Worm (Caenorhabditis elegans): Measurements from ENCODE around the gene pir-2.

Gene pir-2

ce11 chrIII:9449831-9450230 is 6.4 kb upstream of the pir-2 start, which contains the start of gene F54C8.6:
F54C8.6 (minus strand) TSS chrIII:9449931.
- TF ChIP-seq mef-2 (tag; optimal IDR thresholded peaks at IDR 0.05) (no peak), jun-1 (tag; optimal IDR thresholded peaks at IDR 0.05) (no peak), unc-130 (tag; optimal IDR thresholded peaks at IDR 0.05) (no peak), nhr-76 (tag; optimal IDR thresholded peaks at IDR 0.05) (no peak), hlh-17 (GFP tag; optimal IDR thresholded peaks at IDR 0.05; ENCODE audit: borderline replicate concordance) (no peak), skn-1 (tag; optimal IDR thresholded peaks at IDR 0.05) (no peak), lin-15B (tag; optimal IDR thresholded peaks at IDR 0.05) (no peak), snu-23 (GFP tag; optimal IDR thresholded peaks at IDR 0.05) (no peak), lin-35 (GFP tag; optimal IDR thresholded peaks at IDR 0.05) (no peak), efl-3 (GFP tag; optimal IDR thresholded peaks at IDR 0.05) (no peak), nhr-237 (tag; optimal IDR thresholded peaks at IDR 0.05) (no peak), sox-4 (tag; optimal IDR thresholded peaks at IDR 0.05) (no peak), nhr-11 (tag; optimal IDR thresholded peaks at IDR 0.05) (no peak), hlh-4 (tag; optimal IDR thresholded peaks at IDR 0.05) (no peak), unc-98 (GFP tag; IDR thresholded peaks at IDR 0.05) (no peak), fkh-4 (tag; optimal IDR thresholded peaks at IDR 0.05; ENCODE audit: borderline replicate concordance) (no peak), nhr-47 (tag; optimal IDR thresholded peaks at IDR 0.05) (no peak)

ce11 chrIII:9449351-9449750 is 5.9 kb upstream of the pir-2 start:
- peak; percentile 60 for TF ChIP-seq snpc-4 (tag; optimal IDR thresholded peaks at IDR 0.05)

ce11 chrIII:9442846-9443245 is 588 bp downstream of the pir-2 start:
- peak; percentile 36 for TF ChIP-seq ama-1 (optimal IDR thresholded peaks at IDR 0.05)
- no peak for TF ChIP-seq zip-4 (GFP tag; optimal IDR thresholded peaks at IDR 0.05)
- no peak for TF ChIP-seq hpl-2 (GFP tag; optimal IDR thresholded peaks at IDR 0.05)

- TF ChIP-seq hlh-17 (GFP tag; optimal IDR thresholded peaks at IDR 0.05; ENCODE audit: borderline replicate concordance) (no peak), nhr-90 (tag; optimal IDR thresholded peaks at IDR 0.05; ENCODE audit: poor library complexity) (peak; percentile 7), ama-1 (optimal IDR thresholded peaks at IDR 0.05) (peak; percentile 52), lin-14 (GFP tag; optimal IDR thresholded peaks at IDR 0.05) (no peak)
These were observed 2.3 kb downstream of the pir-2 start, which contains the start of gene emb-30 for ce11 chrIII:9441133-9441532. emb-30 (minus strand) TSS chrIII:9441460.

ce11 chrIII:9439399-9439798 is 4.0 kb downstream of the pir-2 start, which contains the start of gene F54C8.1:
F54C8.1 (plus strand) TSS chrIII:9439699.
- no peak for TF ChIP-seq nhr-11 (tag; optimal IDR thresholded peaks at IDR 0.05)
- no peak for TF ChIP-seq ces-1 (GFP tag; optimal IDR thresholded peaks at IDR 0.05)
- no peak for TF ChIP-seq nhr-77 (tag; optimal IDR thresholded peaks at IDR 0.05)
- no peak for TF ChIP-seq xbp-1 (tag; optimal IDR thresholded peaks at IDR 0.05)
- TF ChIP-seq ceh-63 (GFP tag; optimal IDR thresholded peaks at IDR 0.05), result no peak
- no peak for TF ChIP-seq unc-98 (GFP tag; IDR thresholded peaks at IDR 0.05)
- TF ChIP-seq tbx-2 (tag; optimal IDR thresholded peaks at IDR 0.05), result no peak

ce11 chrIII:9434999-9435398 is 8.4 kb downstream of the pir-2 start:
- TF ChIP-seq jun-1 (tag; optimal IDR thresholded peaks at IDR 0.05) (no peak), hlh-4 (tag; optimal IDR thresholded peaks at IDR 0.05) (no peak), blmp-1 (tag; optimal IDR thresholded peaks at IDR 0.05) (no peak), nhr-12 (tag; optimal IDR thresholded peaks at IDR 0.05) (no peak), lin-35 (GFP tag; optimal IDR thresholded peaks at IDR 0.05) (no peak), zag-1 (tag; optimal IDR thresholded peaks at IDR 0.05) (no peak), mep-1 (tag; optimal IDR thresholded peaks at IDR 0.05) (no peak), tlp-1 (tag; optimal IDR thresholded peaks at IDR 0.05) (no peak), hpl-2 (GFP tag; optimal IDR thresholded peaks at IDR 0.05) (no peak), nhr-20 (tag; optimal IDR thresholded peaks at IDR 0.05) (no peak), fkh-10 (GFP tag; optimal IDR thresholded peaks at IDR 0.05) (no peak), alr-1 (tag; optimal IDR thresholded peaks at IDR 0.05; ENCODE audit: borderline replicate concordance) (no peak), ztf-4 (tag; optimal IDR thresholded peaks at IDR 0.05) (no peak), hlh-17 (GFP tag; optimal IDR thresholded peaks at IDR 0.05; ENCODE audit: borderline replicate concordance) (no peak), lin-14 (GFP tag; optimal IDR thresholded peaks at IDR 0.05) (no peak)

Data from whole organism, L1 larva.